Worm (Caenorhabditis elegans) whole organism, late embryonic: ENCODE measurements around the gene amx-1.

Source experiments
- C08G9.2 ChIP-seq: sonication (generic microtip); optimal IDR thresholded peaks from 2 replicates; lab custom pipeline; 2016; ENCODE audit warnings: mild to moderate bottlenecking, missing genetic modification characterization, moderate library complexity, missing compliant biosample characterization
- F13H6.1 ChIP-seq: sonication (generic microtip); optimal IDR thresholded peaks from 2 replicates; lab custom pipeline; 2016; ENCODE audit warnings: missing genetic modification characterization, missing compliant biosample characterization
- K09A11.1 ChIP-seq: sonication (generic microtip); optimal IDR thresholded peaks from 2 replicates; lab custom pipeline; 2017; ENCODE audit warnings: antibody characterized with exemption, mild to moderate bottlenecking, missing genetic modification characterization, missing compliant biosample characterization; ENCODE audit not compliant: insufficient read depth
- T23F11.4 ChIP-seq: fragments of 200-800 bp; sonication (Bioruptor generic); optimal IDR thresholded peaks from 2 replicates; lab custom pipeline; 2018; ENCODE audit warnings: mild to moderate bottlenecking, missing genetic modification characterization, missing compliant biosample characterization
- Y22D7AL.16 ChIP-seq: sonication (generic microtip); optimal IDR thresholded peaks from 2 replicates; lab custom pipeline; 2016; ENCODE audit warnings: missing genetic modification characterization, missing compliant biosample characterization
- ahr-1 ChIP-seq: sonication (generic microtip); optimal IDR thresholded peaks from 2 replicates; lab custom pipeline; 2016; ENCODE audit warnings: missing genetic modification characterization, missing compliant biosample characterization
- ceh-18 ChIP-seq: sonication (generic microtip); optimal IDR thresholded peaks from 2 replicates; lab custom pipeline; 2016; ENCODE audit warnings: missing genetic modification characterization, missing compliant biosample characterization
- ceh-19 ChIP-seq: fragments of 200-800 bp; sonication (Bioruptor generic); optimal IDR thresholded peaks from 2 replicates; lab custom pipeline; 2018; ENCODE audit warnings: mild to moderate bottlenecking, missing genetic modification characterization, missing compliant biosample characterization
- ceh-2 ChIP-seq: sonication (generic microtip); optimal IDR thresholded peaks from 2 replicates; lab custom pipeline; 2016; ENCODE audit warnings: missing genotype, missing genetic modification characterization, missing compliant biosample characterization
- ceh-30 ChIP-seq: fragments of 150-350 bp; optimal IDR thresholded peaks from 2 replicates; lab custom pipeline; 2014; ENCODE audit warnings: missing biosample characterization, missing genetic modification characterization
- ceh-31 ChIP-seq: sonication (generic microtip); optimal IDR thresholded peaks from 2 replicates; lab custom pipeline; 2016; ENCODE audit warnings: missing genetic modification characterization, missing compliant biosample characterization
- ceh-48 ChIP-seq: sonication (generic microtip); optimal IDR thresholded peaks from 2 replicates; lab custom pipeline; 2016; ENCODE audit warnings: missing genetic modification characterization, inconsistent platforms, missing compliant biosample characterization
- ceh-6 ChIP-seq: fragments of 200-800 bp; sonication (Bioruptor generic); optimal IDR thresholded peaks from 2 replicates; lab custom pipeline; 2018; ENCODE audit warnings: mild to moderate bottlenecking, missing genetic modification characterization, missing compliant biosample characterization
- ceh-9 ChIP-seq: sonication (generic microtip); optimal IDR thresholded peaks from 2 replicates; lab custom pipeline; 2016; ENCODE audit warnings: mild to moderate bottlenecking, missing genetic modification characterization, inconsistent platforms, missing compliant biosample characterization
- che-1 ChIP-seq: sonication (generic microtip); optimal IDR thresholded peaks from 2 replicates; lab custom pipeline; 2016; ENCODE audit warnings: mild to moderate bottlenecking, missing genetic modification characterization, missing compliant biosample characterization
- dmd-4 ChIP-seq: sonication (generic microtip); optimal IDR thresholded peaks from 2 replicates; lab custom pipeline; 2016; ENCODE audit warnings: borderline replicate concordance, missing genetic modification characterization, missing compliant biosample characterization
- dve-1 ChIP-seq: sonication (generic microtip); optimal IDR thresholded peaks from 2 replicates; lab custom pipeline; 2017; ENCODE audit warnings: antibody characterized with exemption, mild to moderate bottlenecking, missing genetic modification characterization, missing compliant biosample characterization
- fkh-6 ChIP-seq: sonication (generic microtip); optimal IDR thresholded peaks from 2 replicates; lab custom pipeline; 2016; ENCODE audit warnings: missing genetic modification characterization, missing compliant biosample characterization
- gmeb-2 ChIP-seq: sonication (generic microtip); optimal IDR thresholded peaks from 2 replicates; lab custom pipeline; 2016; ENCODE audit warnings: missing genetic modification characterization, inconsistent platforms, missing compliant biosample characterization
- hlh-13 ChIP-seq: fragments of 200-800 bp; sonication (Bioruptor generic); optimal IDR thresholded peaks from 2 replicates; lab custom pipeline; 2018; ENCODE audit warnings: mild to moderate bottlenecking, missing genetic modification characterization, missing compliant biosample characterization
- hlh-30 ChIP-seq: sonication (generic microtip); optimal IDR thresholded peaks from 2 replicates; lab custom pipeline; 2017; ENCODE audit warnings: antibody characterized with exemption, missing genetic modification characterization, missing compliant biosample characterization; ENCODE audit not compliant: insufficient read depth
- hlh-6 ChIP-seq: sonication (generic microtip); optimal IDR thresholded peaks from 2 replicates; lab custom pipeline; 2016; ENCODE audit warnings: missing genotype, missing genetic modification characterization, missing compliant biosample characterization
- hlh-8 ChIP-seq: sonication (generic microtip); optimal IDR thresholded peaks from 2 replicates; lab custom pipeline; 2016; ENCODE audit warnings: missing genotype, missing genetic modification characterization, missing compliant biosample characterization
- lim-6 ChIP-seq: sonication (generic microtip); optimal IDR thresholded peaks from 2 replicates; lab custom pipeline; 2016; ENCODE audit warnings: missing genetic modification characterization, missing compliant biosample characterization
- mec-3 ChIP-seq: sonication (generic microtip); optimal IDR thresholded peaks from 2 replicates; lab custom pipeline; 2016; ENCODE audit warnings: borderline replicate concordance, missing genetic modification characterization, missing compliant biosample characterization
- nhr-11 ChIP-seq: fragments of 150-350 bp; optimal IDR thresholded peaks from 2 replicates; lab custom pipeline; 2014; ENCODE audit warnings: missing biosample characterization, missing genetic modification characterization
- nhr-232 ChIP-seq: sonication (generic microtip); optimal IDR thresholded peaks from 2 replicates; lab custom pipeline; 2016; ENCODE audit warnings: missing genetic modification characterization, missing compliant biosample characterization
- odd-2 ChIP-seq: sonication (generic microtip); optimal IDR thresholded peaks from 2 replicates; lab custom pipeline; 2017; ENCODE audit warnings: antibody characterized with exemption, mild to moderate bottlenecking, missing genetic modification characterization, missing compliant biosample characterization
- pag-3 ChIP-seq: sonication (generic microtip); optimal IDR thresholded peaks from 2 replicates; lab custom pipeline; 2016; ENCODE audit warnings: missing compliant biosample characterization, missing genetic modification characterization, borderline replicate concordance
- pha-4 ChIP-seq: fragments of 150-350 bp; optimal IDR thresholded peaks from 2 replicates; lab custom pipeline; 2018; ENCODE audit warnings: missing biosample characterization, missing genetic modification reagents, missing genetic modification characterization
- pqm-1 ChIP-seq: sonication (generic microtip); optimal IDR thresholded peaks from 2 replicates; lab custom pipeline; 2016; ENCODE audit warnings: missing genetic modification characterization, missing compliant biosample characterization
- pros-1 ChIP-seq: fragments of 150-350 bp; optimal IDR thresholded peaks from 2 replicates; lab custom pipeline; 2014; ENCODE audit warnings: missing biosample characterization, missing genetic modification reagents, missing genetic modification characterization
- ref-2 ChIP-seq: sonication (generic microtip); optimal IDR thresholded peaks from 2 replicates; lab custom pipeline; 2016; ENCODE audit warnings: missing genetic modification characterization, missing compliant biosample characterization
- sdc-2 ChIP-seq: sonication (generic microtip); optimal IDR thresholded peaks from 2 replicates; lab custom pipeline; 2016; ENCODE audit warnings: missing genotype, missing genetic modification characterization, missing compliant biosample characterization
- sox-4 ChIP-seq: sonication (generic microtip); optimal IDR thresholded peaks from 2 replicates; lab custom pipeline; 2017; ENCODE audit warnings: mild to moderate bottlenecking, missing genetic modification characterization, inconsistent platforms, missing compliant biosample characterization
- syd-9 ChIP-seq: sonication (generic microtip); optimal IDR thresholded peaks from 2 replicates; lab custom pipeline; 2016; ENCODE audit warnings: mild to moderate bottlenecking, missing genetic modification characterization, moderate library complexity, missing compliant biosample characterization
- tbx-7 ChIP-seq: sonication (generic microtip); optimal IDR thresholded peaks from 2 replicates; lab custom pipeline; 2016; ENCODE audit warnings: missing genotype, missing genetic modification characterization, missing compliant biosample characterization
- ttx-3 ChIP-seq: sonication (generic microtip); optimal IDR thresholded peaks from 2 replicates; lab custom pipeline; 2016; ENCODE audit warnings: missing genetic modification reagents, missing genetic modification characterization, missing compliant biosample characterization
- unc-3 ChIP-seq, 2 experiments: fragments of 200-800 bp in 1 of 2; sonication (Bioruptor generic) in 1 of 2; sonication (generic microtip) in 1 of 2; conservative IDR thresholded peaks in 1 of 2; optimal IDR thresholded peaks in 1 of 2; 2 replicates each; pipeline versions ENCODE4 v1.3.6 to Lab custom; 2016 to 2022; ENCODE audit warnings: missing compliant biosample characterization in 2 of 2, missing genetic modification characterization in 2 of 2, missing genetic modification reagents in 1 of 2
- unc-42 ChIP-seq: sonication (generic microtip); optimal IDR thresholded peaks from 2 replicates; lab custom pipeline; 2016; ENCODE audit warnings: missing genotype, missing genetic modification characterization, missing compliant biosample characterization
- unc-55 ChIP-seq: sonication (generic microtip); optimal IDR thresholded peaks from 2 replicates; lab custom pipeline; 2017; ENCODE audit warnings: missing biosample characterization, missing genetic modification reagents, missing genetic modification characterization
- unc-86 ChIP-seq: sonication (generic microtip); optimal IDR thresholded peaks from 2 replicates; lab custom pipeline; 2016; ENCODE audit warnings: missing genetic modification characterization, missing compliant biosample characterization

Gene amx-1

DNA sequence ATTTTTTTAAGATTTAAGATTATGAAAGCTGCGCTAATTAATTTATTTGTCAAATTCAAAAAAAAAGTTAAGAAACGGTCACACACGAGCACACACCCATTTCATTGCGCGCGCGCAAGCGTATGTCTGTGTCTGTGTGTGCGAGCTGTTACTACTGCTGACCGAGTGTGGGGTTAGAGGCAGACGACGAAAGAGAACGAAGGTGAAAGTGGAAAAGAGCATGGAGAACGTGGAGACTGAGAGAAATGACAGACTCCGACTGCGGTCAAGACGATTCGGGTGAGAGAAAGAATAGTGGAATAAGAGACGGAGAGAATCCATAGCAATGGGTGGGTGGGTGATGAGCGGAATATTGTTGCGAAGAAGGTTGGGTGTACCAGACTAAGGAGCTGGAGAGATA is 2.1 kb upstream of the amx-1 start (continued):
- TF ChIP-seq unc-42 (tag; lab: Kevin White, UChicago) (peak; percentile 40), Y22D7AL.16 (tag; lab: Kevin White, UChicago) (no peak), tbx-7 (tag; lab: Kevin White, UChicago) (no peak), ceh-9 (tag; lab: Kevin White, UChicago) (no peak), pros-1 (tag; lab: Kevin White, UChicago) (peak; percentile 88), sox-4 (tag; lab: Kevin White, UChicago) (no peak), sdc-2 (tag; lab: Kevin White, UChicago) (peak; percentile 67), ceh-19 (GFP tag; lab: Kevin White, UChicago) (peak; percentile 20), ahr-1 (tag; lab: Kevin White, UChicago) (no peak), gmeb-2 (tag; lab: Kevin White, UChicago) (no peak), hlh-13 (GFP tag; lab: Kevin White, UChicago) (no peak), unc-55 (GFP tag; lab: Kevin White, UChicago) (peak; percentile 96), K09A11.1 (no peak), fkh-6 (no peak), dmd-4 (no peak)

DNA sequence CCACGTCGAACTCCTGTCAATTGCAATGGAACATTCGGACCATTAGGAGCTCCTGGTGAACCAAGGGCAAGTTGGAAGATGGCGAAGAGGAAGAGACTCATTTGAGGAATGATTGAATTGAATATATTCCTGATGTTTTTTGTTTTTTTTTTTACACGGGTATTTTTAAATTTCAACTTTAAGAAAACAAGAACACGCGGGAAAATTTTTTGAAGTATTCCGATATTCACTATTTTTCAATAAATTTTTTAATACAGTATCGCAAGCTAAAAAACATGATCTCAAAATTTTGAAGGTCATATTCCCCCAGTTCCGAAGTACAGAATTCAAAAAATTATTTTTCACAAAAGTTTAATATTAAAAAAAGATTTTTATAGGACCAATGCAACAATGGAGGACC is 6.9 kb downstream of the amx-1 start, which contains the start of gene cnnm-5:
Gene cnnm-5, minus strand, starts transcription at position 101 of the 400 bp plus-strand sequence.
- TF ChIP-seq ceh-30 (tag; lab: Kevin White, UChicago) = no peak

DNA sequence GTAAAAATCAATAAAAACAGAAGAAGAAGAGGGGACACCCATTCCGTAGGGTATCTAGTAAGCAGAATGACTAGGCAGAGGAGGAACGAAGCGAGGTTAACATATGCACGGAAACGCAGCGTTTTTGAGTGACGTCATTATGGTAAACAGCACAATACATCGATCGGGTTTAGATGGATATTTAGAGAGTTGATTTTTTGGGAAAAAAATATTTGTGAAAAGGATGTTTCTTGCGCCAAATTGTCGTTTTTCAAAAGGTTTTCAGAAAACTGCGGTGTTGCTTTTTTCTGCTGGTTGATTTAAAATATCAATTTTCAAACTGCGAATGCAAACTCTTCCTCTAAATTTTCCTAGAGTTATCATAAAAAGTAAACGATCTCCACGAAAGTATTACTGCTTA is 9.2 kb downstream of the amx-1 start, which contains the start of gene C36A4.10:
Gene C36A4.10, minus strand, starts transcription at position 101 of the 400 bp plus-strand sequence.
- TF ChIP-seq pqm-1 (no peak), ceh-48 (tag; lab: Kevin White, UChicago) (peak; percentile 33)

DNA sequence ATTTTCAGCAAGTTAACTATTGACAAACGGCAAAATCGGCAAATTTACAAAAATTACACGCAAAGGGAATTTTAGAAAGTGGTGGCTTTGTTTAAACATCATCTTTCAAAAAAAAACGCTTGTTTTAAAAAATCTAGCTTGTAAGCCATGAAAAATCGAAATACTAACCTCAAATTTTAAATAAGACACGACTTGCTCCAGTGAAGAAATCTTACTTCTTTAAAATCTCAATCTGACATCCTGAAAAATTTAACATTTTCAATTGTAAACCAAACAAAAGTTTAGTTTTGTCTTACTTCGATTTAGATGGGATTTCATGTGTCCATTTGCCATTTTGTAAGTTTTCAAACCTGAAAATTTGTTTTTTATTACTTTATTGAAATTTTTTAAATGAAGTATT is 9.6 kb downstream of the amx-1 start:
- TF ChIP-seq F13H6.1 (tag; lab: Kevin White, UChicago) (no peak), ceh-2 (tag; lab: Kevin White, UChicago) (no peak), T23F11.4 (GFP tag; lab: Kevin White, UChicago) (no peak), ceh-31 (tag; lab: Kevin White, UChicago) (no peak), C08G9.2 (no peak), syd-9 (no peak), dmd-4 (no peak), nhr-232 (tag; lab: Kevin White, UChicago) (no peak), unc-86 (tag; lab: Kevin White, UChicago) (no peak), unc-3 (GFP tag; conservative IDR thresholded peaks at IDR 0.05; lab: Robert Waterston, UW) (no peak), unc-3 (tag; optimal IDR thresholded peaks at IDR 0.05; lab: Kevin White, UChicago) (no peak), ref-2 (tag; lab: Kevin White, UChicago) (no peak), hlh-30 (tag; lab: Kevin White, UChicago) (no peak), pag-3 (no peak), ttx-3 (tag; lab: Kevin White, UChicago) (no peak), sox-4 (tag; lab: Kevin White, UChicago) (no peak)

DNA sequence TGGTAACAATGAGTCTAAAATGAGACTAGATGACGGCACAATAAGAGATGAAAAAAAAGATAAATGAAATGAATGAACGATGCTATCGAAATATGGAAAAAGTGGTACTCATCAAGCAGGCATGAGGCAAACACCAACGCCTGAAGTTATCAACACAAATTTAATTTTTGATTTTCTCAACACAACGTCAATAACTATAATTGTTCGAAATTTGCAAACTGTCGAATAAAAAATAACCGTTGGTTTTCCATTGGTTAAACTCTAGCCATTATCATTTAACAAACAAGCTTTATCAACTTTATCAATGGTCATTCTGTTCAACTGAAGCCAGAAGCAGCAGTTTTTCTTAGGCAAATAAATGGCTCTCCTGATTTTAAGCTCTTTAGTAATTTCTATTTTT is 10.1 kb downstream of the amx-1 start, which contains the start of gene cyp-25A1:
Gene cyp-25A1, plus strand, starts transcription at position 301 of the 400 bp plus-strand sequence.
- TF ChIP-seq ceh-6 (GFP tag; lab: Kevin White, UChicago) = no peak
- no peak for TF ChIP-seq hlh-13 (GFP tag; lab: Kevin White, UChicago)
- TF ChIP-seq ceh-19 (GFP tag; lab: Kevin White, UChicago) = no peak
- TF ChIP-seq F13H6.1 (tag; lab: Kevin White, UChicago) = no peak
- TF ChIP-seq hlh-8 (tag; lab: Kevin White, UChicago) = no peak
- TF ChIP-seq hlh-6 (tag; lab: Kevin White, UChicago) = no peak
- no peak for TF ChIP-seq ceh-30 (tag; lab: Kevin White, UChicago)
- TF ChIP-seq fkh-6 = no peak
- TF ChIP-seq sox-4 (tag; lab: Kevin White, UChicago) = no peak
- no peak for TF ChIP-seq mec-3
- no peak for TF ChIP-seq unc-86 (tag; lab: Kevin White, UChicago)
- TF ChIP-seq unc-3 (GFP tag; conservative IDR thresholded peaks at IDR 0.05; lab: Robert Waterston, UW) = no peak
- TF ChIP-seq unc-3 (tag; optimal IDR thresholded peaks at IDR 0.05; lab: Kevin White, UChicago) = no peak
- TF ChIP-seq che-1 (tag; lab: Kevin White, UChicago) = no peak
- TF ChIP-seq nhr-11 (tag; lab: Kevin White, UChicago) = no peak
- TF ChIP-seq unc-42 (tag; lab: Kevin White, UChicago) = no peak
- TF ChIP-seq pha-4 = no peak
- no peak for TF ChIP-seq lim-6 (tag; lab: Kevin White, UChicago)
- TF ChIP-seq dve-1 (tag; lab: Kevin White, UChicago) = no peak
- no peak for TF ChIP-seq odd-2 (tag; lab: Kevin White, UChicago)
- TF ChIP-seq ceh-18 (tag; lab: Kevin White, UChicago) = no peak
